Worm (Caenorhabditis elegans) whole organism, young adult: ENCODE results near the gene srx-131.

Source experiments
- B0019.2 ChIP-seq: fragments of 200-800 bp; sonication (Bioruptor generic); conservative IDR thresholded peaks from 2 replicates; pipeline ENCODE4 v1.3.6; 2022; ENCODE audit warnings: missing genetic modification reagents, missing genetic modification characterization, missing compliant biosample characterization
- F49E8.2 ChIP-seq: sonication (generic microtip); optimal IDR thresholded peaks from 3 replicates; lab custom pipeline; 2017; ENCODE audit warnings: missing genetic modification characterization, mild to moderate bottlenecking, missing compliant biosample characterization, antibody characterized with exemption, moderate library complexity; ENCODE audit not compliant: insufficient read depth
- dpl-1 ChIP-seq: fragments of 150-350 bp; optimal IDR thresholded peaks from 2 replicates; lab custom pipeline; 2014; ENCODE audit warnings: missing biosample characterization, missing genetic modification reagents, missing genetic modification characterization
- snpc-4 ChIP-seq, 5 experiments: fragments of 150-350 bp in 1 of 5; sonication (generic microtip) in 4 of 5; optimal IDR thresholded peaks; 2 replicates each; lab custom pipeline; 2014 to 2018; ENCODE audit warnings: missing genetic modification characterization in 5 of 5, missing biosample characterization in 3 of 5, antibody characterized with exemption in 2 of 5, mild to moderate bottlenecking in 2 of 5, missing compliant biosample characterization in 2 of 5, missing genotype in 2 of 5, moderate library complexity in 2 of 5, missing genetic modification reagents in 1 of 5
- unc-62 ChIP-seq: fragments of 150-350 bp; optimal IDR thresholded peaks from 2 replicates; lab custom pipeline; 2014; ENCODE audit warnings: missing biosample characterization, missing genetic modification reagents, missing genetic modification characterization
- xnd-1 ChIP-seq: sonication (generic microtip); optimal IDR thresholded peaks from 2 replicates; lab custom pipeline; 2016; ENCODE audit warnings: missing genotype, missing genetic modification reagents, missing genetic modification characterization, missing compliant biosample characterization
- ztf-18 ChIP-seq: sonication (generic microtip); optimal IDR thresholded peaks from 2 replicates; lab custom pipeline; 2016; ENCODE audit warnings: missing genotype, mild to moderate bottlenecking, missing genetic modification characterization, missing compliant biosample characterization

ce11 chrV:13839433-13839832 is 5.8 kb upstream of the srx-131 start, which contains the start of gene F55B12.10:
- TF ChIP-seq F49E8.2 (tag; lab: Kevin White, UChicago) (no peak), unc-62 (no peak), B0019.2 (GFP tag; lab: Robert Waterston, UW) (no peak), snpc-4 (GFP tag; optimal IDR thresholded peaks at IDR 0.05; lab: Kevin White, UChicago) (no peak), snpc-4 (tag; optimal IDR thresholded peaks at IDR 0.05; lab: Kevin White, UChicago) (no peak), ztf-18 (tag; lab: Kevin White, UChicago) (no peak), dpl-1 (no peak), xnd-1 (tag; lab: Kevin White, UChicago) (no peak)
